Worm (Caenorhabditis elegans): ENCODE measurements around the gene sng-1.

DNA sequence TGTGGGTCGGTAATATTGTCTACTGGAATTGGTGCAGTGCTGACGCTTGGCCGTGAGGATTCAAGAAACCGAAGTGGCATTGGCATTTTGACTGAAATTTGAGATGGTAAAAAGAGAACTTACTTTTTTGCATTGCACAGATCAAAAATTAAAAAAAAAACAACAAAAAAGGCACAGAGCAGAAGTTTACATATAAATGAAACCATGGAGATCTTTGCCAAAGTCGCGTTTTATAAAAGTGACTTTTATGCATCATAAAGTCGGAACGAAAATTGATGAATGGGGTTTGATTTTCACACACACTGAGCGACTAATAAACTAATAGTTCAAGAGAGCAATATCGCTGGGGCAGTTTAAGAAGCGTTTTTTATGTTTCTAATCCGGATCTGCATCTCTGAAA lies 5.1 kb upstream of the sng-1 start, which contains the start of gene T08A9.13:
- TF ChIP-seq klf-2 (GFP tag; conservative IDR thresholded peaks at IDR 0.05) = no peak
- no peak for TF ChIP-seq flt-1 (GFP tag; IDR thresholded peaks at IDR 0.05)
- TF ChIP-seq tab-1 (GFP tag; IDR thresholded peaks at IDR 0.05) = no peak
- no peak for TF ChIP-seq T22C8.4 (GFP tag; IDR thresholded peaks at IDR 0.05)
- TF ChIP-seq cog-1 (tag; optimal IDR thresholded peaks at IDR 0.05) = no peak
- TF ChIP-seq ztf-29 (GFP tag; IDR thresholded peaks at IDR 0.05) = no peak
- no peak for TF ChIP-seq ref-1 (GFP tag; conservative IDR thresholded peaks at IDR 0.05)

Measured in whole organism, midembryonic.